Fruit fly (Drosophila melanogaster) whole organism, embryonic: Measurements from ENCODE around the gene BuGZ.

Experiments used
- ATbp ChIP-seq: fragments of 200-800 bp; sonication (Bioruptor generic); optimal IDR thresholded peaks from 2 replicates; lab custom pipeline; 2017; ENCODE audit warnings: missing biosample characterization, mild to moderate bottlenecking, missing genetic modification characterization, missing genetic modification reagents
- CG10431 ChIP-seq: fragments of 200-800 bp; sonication (Bioruptor generic); optimal IDR thresholded peaks from 3 replicates; lab custom pipeline; 2018; ENCODE audit warnings: missing biosample characterization, mild to moderate bottlenecking, missing genetic modification characterization
- CG14965 ChIP-seq: fragments of 200-800 bp; sonication (Bioruptor generic); optimal IDR thresholded peaks from 2 replicates; lab custom pipeline; 2016; ENCODE audit warnings: missing biosample characterization, missing genetic modification characterization, borderline replicate concordance
- CG15269 ChIP-seq: fragments of 200-800 bp; sonication (Bioruptor generic); optimal IDR thresholded peaks from 2 replicates; lab custom pipeline; 2018; ENCODE audit warnings: missing biosample characterization, mild to moderate bottlenecking, missing genetic modification characterization, moderate library complexity
- CG1529 ChIP-seq: fragments of 200-800 bp; sonication (Bioruptor generic); optimal IDR thresholded peaks from 3 replicates; lab custom pipeline; 2018; ENCODE audit warnings: missing biosample characterization, missing genetic modification characterization
- CG15601 ChIP-seq: fragments of 200-800 bp; sonication (Bioruptor generic); optimal IDR thresholded peaks from 3 replicates; lab custom pipeline; 2019; ENCODE audit warnings: missing biosample characterization, mild to moderate bottlenecking, missing genetic modification characterization, moderate library complexity
- CG17568 ChIP-seq: fragments of 200-800 bp; sonication (Bioruptor generic); optimal IDR thresholded peaks from 2 replicates; lab custom pipeline; 2018; ENCODE audit warnings: missing biosample characterization, mild to moderate bottlenecking, missing genetic modification characterization, moderate library complexity
- CG18262 ChIP-seq: fragments of 200-800 bp; optimal IDR thresholded peaks from 3 replicates; lab custom pipeline; 2019; ENCODE audit warnings: missing biosample characterization, mild to moderate bottlenecking, missing genetic modification characterization, moderate library complexity
- CG18764 ChIP-seq: fragments of 200-800 bp; sonication (Bioruptor generic); optimal IDR thresholded peaks from 3 replicates; lab custom pipeline; 2016; ENCODE audit warnings: missing biosample characterization, missing genetic modification characterization
- CG2199 ChIP-seq: fragments of 200-800 bp; sonication (Bioruptor generic); IDR thresholded peaks from 3 replicates; pipeline ENCODE4 v1.3.6; 2022; ENCODE audit warnings: missing biosample characterization, missing genetic modification characterization
- CG2202 ChIP-seq: fragments of 200-800 bp; sonication (Bioruptor generic); optimal IDR thresholded peaks from 2 replicates; lab custom pipeline; 2018; ENCODE audit warnings: missing biosample characterization, mild to moderate bottlenecking, missing genetic modification characterization
- CG33557 ChIP-seq: fragments of 200-800 bp; sonication (Bioruptor generic); optimal IDR thresholded peaks from 2 replicates; lab custom pipeline; 2019; ENCODE audit warnings: missing biosample characterization, mild to moderate bottlenecking, missing genetic modification characterization, moderate library complexity
- CG3407 ChIP-seq: fragments of 200-800 bp; sonication (Bioruptor generic); optimal IDR thresholded peaks from 2 replicates; lab custom pipeline; 2018; ENCODE audit warnings: missing biosample characterization, mild to moderate bottlenecking, missing genetic modification characterization
- CG4424 ChIP-seq: fragments of 200-800 bp; sonication (Bioruptor generic); optimal IDR thresholded peaks from 3 replicates; lab custom pipeline; 2016; ENCODE audit warnings: missing biosample characterization, missing genetic modification characterization
- CG4707 ChIP-seq: fragments of 200-800 bp; sonication (Bioruptor generic); optimal IDR thresholded peaks from 2 replicates; lab custom pipeline; 2018; ENCODE audit warnings: missing biosample characterization, mild to moderate bottlenecking, missing genetic modification characterization, moderate library complexity
- CG5245 ChIP-seq: fragments of 200-800 bp; sonication (Bioruptor generic); optimal IDR thresholded peaks from 3 replicates; lab custom pipeline; 2016; ENCODE audit warnings: missing biosample characterization, missing genetic modification characterization
- CG6689 ChIP-seq: fragments of 200-800 bp; sonication (Bioruptor generic); IDR thresholded peaks from 2 replicates; pipeline ENCODE4 v1.3.6; 2022; ENCODE audit warnings: missing biosample characterization, missing genetic modification characterization
- Deaf1 ChIP-seq: fragments of 200-800 bp; optimal IDR thresholded peaks from 3 replicates; lab custom pipeline; 2019; ENCODE audit warnings: missing biosample characterization, mild to moderate bottlenecking, missing genetic modification characterization, moderate library complexity
- E2f2 ChIP-seq: fragments of 200-800 bp; sonication (Bioruptor generic); IDR thresholded peaks from 2 replicates; pipeline ENCODE4 v1.3.6; 2022; ENCODE audit warnings: missing biosample characterization, missing genetic modification characterization
- Hr78 ChIP-seq, 2 experiments: fragments of 200-800 bp in 1 of 2; fragments of >200 bp in 1 of 2; sonication (Bioruptor generic) in 1 of 2; optimal IDR thresholded peaks; 2 replicates each; lab custom pipeline; 2017 to 2019; ENCODE audit warnings: missing biosample characterization in 2 of 2, missing genetic modification characterization in 2 of 2, mild to moderate bottlenecking in 1 of 2, moderate library complexity in 1 of 2
- Kr ChIP-seq: fragments of 200-800 bp; sonication (Bioruptor generic); optimal IDR thresholded peaks from 2 replicates; lab custom pipeline; 2017; ENCODE audit warnings: missing biosample characterization, mild to moderate bottlenecking, missing genetic modification characterization
- PHDP ChIP-seq: fragments of 200-800 bp; sonication (Bioruptor generic); optimal IDR thresholded peaks from 3 replicates; lab custom pipeline; 2018; ENCODE audit warnings: missing biosample characterization, mild to moderate bottlenecking, missing genetic modification characterization, moderate library complexity
- Ravus ChIP-seq: fragments of 200-800 bp; sonication (Bioruptor generic); IDR thresholded peaks from 2 replicates; pipeline ENCODE4 v1.3.6; 2022; ENCODE audit warnings: missing biosample characterization, missing genetic modification characterization
- bsh ChIP-seq, 2 experiments: fragments of 200-800 bp; sonication (Bioruptor generic); optimal IDR thresholded peaks; 2 replicates each; lab custom pipeline; 2017 to 2018; ENCODE audit warnings: mild to moderate bottlenecking in 2 of 2, missing biosample characterization in 2 of 2, missing genetic modification characterization in 2 of 2, moderate library complexity in 1 of 2
- cg ChIP-seq: fragments of 200-800 bp; sonication (Bioruptor generic); optimal IDR thresholded peaks from 3 replicates; lab custom pipeline; 2019; ENCODE audit warnings: missing biosample characterization, mild to moderate bottlenecking, missing genetic modification characterization, moderate library complexity
- dmrt11E ChIP-seq: fragments of 200-800 bp; sonication (Bioruptor generic); optimal IDR thresholded peaks from 3 replicates; lab custom pipeline; 2018; ENCODE audit warnings: missing biosample characterization, mild to moderate bottlenecking, missing genetic modification characterization, moderate library complexity
- eve ChIP-seq, 2 experiments: fragments of >200 bp; optimal IDR thresholded peaks; 2 replicates each; lab custom pipeline; 2017; ENCODE audit warnings: missing biosample characterization in 2 of 2, missing genetic modification characterization in 2 of 2
- exex ChIP-seq: fragments of 200-800 bp; sonication (Bioruptor generic); optimal IDR thresholded peaks from 4 replicates; lab custom pipeline; 2018; ENCODE audit warnings: missing biosample characterization, mild to moderate bottlenecking, missing genetic modification characterization, moderate library complexity
- gcm ChIP-seq: fragments of 200-800 bp; sonication (Bioruptor generic); optimal IDR thresholded peaks from 2 replicates; lab custom pipeline; 2019; ENCODE audit warnings: missing biosample characterization, mild to moderate bottlenecking, missing genetic modification characterization, moderate library complexity
- gem ChIP-seq: fragments of 200-800 bp; sonication (Bioruptor generic); optimal IDR thresholded peaks from 2 replicates; lab custom pipeline; 2019; ENCODE audit warnings: missing biosample characterization, mild to moderate bottlenecking, missing genetic modification characterization, moderate library complexity
- grn ChIP-seq: fragments of 200-800 bp; sonication (Bioruptor generic); optimal IDR thresholded peaks from 3 replicates; lab custom pipeline; 2017; ENCODE audit warnings: missing biosample characterization, missing genetic modification characterization
- gsb ChIP-seq: fragments of 200-800 bp; sonication (Bioruptor generic); IDR thresholded peaks from 2 replicates; pipeline ENCODE4 v1.3.6; 2022; ENCODE audit warnings: missing biosample characterization, missing genetic modification characterization
- ken ChIP-seq: fragments of 200-800 bp; sonication (Bioruptor generic); IDR thresholded peaks from 3 replicates; pipeline ENCODE4 v1.3.6; 2022; ENCODE audit warnings: missing biosample characterization, missing genetic modification characterization
- salm ChIP-seq: fragments of 200-800 bp; sonication (Bioruptor generic); optimal IDR thresholded peaks from 2 replicates; lab custom pipeline; 2018; ENCODE audit warnings: missing biosample characterization, mild to moderate bottlenecking, missing genetic modification characterization
- sens ChIP-seq: fragments of 200-800 bp; sonication (Bioruptor generic); peaks from one replicate; lab custom pipeline; 2016; ENCODE audit warnings: missing biosample characterization, missing genetic modification characterization
- twi ChIP-seq: fragments of 200-800 bp; optimal IDR thresholded peaks from 2 replicates; lab custom pipeline; 2019; ENCODE audit warnings: missing biosample characterization, mild to moderate bottlenecking, missing genetic modification characterization, moderate library complexity
- zen2 ChIP-seq: fragments of 200-800 bp; sonication (Bioruptor generic); IDR thresholded peaks from 3 replicates; pipeline ENCODE4 v1.3.6; 2022; ENCODE audit warnings: missing biosample characterization, missing genetic modification characterization; ENCODE audit not compliant: partially characterized antibody

The BuGZ gene

dm6 chr2L:16711891-16712290 lies 31.3 kb upstream of the BuGZ start (continued):
- TF ChIP-seq zen2 (GFP tag; lab: Robert Waterston, UW) (no peak), Hr78 (GFP tag; optimal IDR thresholded peaks at IDR 0.05; lab: Kevin White, UChicago) (peak in 1 of 2 experiments; percentile 44), CG4424 (GFP tag; lab: Kevin White, UChicago) (no peak)

DNA sequence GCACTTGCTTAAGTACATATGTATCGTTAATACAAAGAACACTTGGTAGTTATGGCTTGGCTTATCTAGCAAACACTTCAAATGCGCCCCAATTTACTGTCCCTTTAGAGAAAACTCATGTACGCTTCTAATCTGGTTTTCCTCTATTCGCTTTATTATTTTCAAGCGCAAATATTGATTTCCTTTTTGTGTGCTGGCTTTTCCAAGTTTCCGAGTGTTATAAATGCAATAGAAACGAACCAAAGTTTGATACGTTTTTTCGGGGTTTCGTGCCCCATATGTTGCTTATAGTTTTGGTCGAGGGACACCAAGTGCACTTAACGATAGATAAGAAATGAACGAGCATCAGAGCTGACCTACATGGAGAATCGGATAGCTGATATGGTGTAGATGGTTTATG lies 29.3 kb upstream of the BuGZ start:
- TF ChIP-seq CG18262 (tag; lab: Kevin White, UChicago) (peak; percentile 3), E2f2 (no peak), twi (tag; lab: Kevin White, UChicago) (peak; percentile 21), PHDP (tag; lab: Kevin White, UChicago) (peak; percentile 18), CG10431 (GFP tag; lab: Kevin White, UChicago) (peak; percentile 75), CG15269 (tag; lab: Kevin White, UChicago) (no peak), gem (peak; percentile 18), CG2202 (tag; lab: Kevin White, UChicago) (peak; percentile 43), sens (GFP tag; lab: Kevin White, UChicago) (peak; percentile 70), CG33557 (peak; percentile 63), CG18764 (GFP tag; lab: Kevin White, UChicago) (no peak), ATbp (GFP tag; lab: Kevin White, UChicago) (peak; percentile 21), CG15601 (tag; lab: Kevin White, UChicago) (peak; percentile 46), bsh (GFP tag; optimal IDR thresholded peaks at IDR 0.05; lab: Kevin White, UChicago) (peak in 1 of 2 experiments; percentile 21), Ravus (no peak), CG14965 (GFP tag; lab: Kevin White, UChicago) (no peak), dmrt11E (tag; lab: Kevin White, UChicago) (peak; percentile 32), cg (GFP tag; lab: Kevin White, UChicago) (no peak), eve (GFP tag; optimal IDR thresholded peaks at IDR 0.05; lab: Kevin White, UChicago) (peak in 1 of 2 experiments; percentile 40), CG4707 (peak; percentile 11), grn (peak; percentile 16), CG6689 (GFP tag; lab: Robert Waterston, UW) (no peak), gsb (no peak), CG3407 (GFP tag; lab: Kevin White, UChicago) (peak; percentile 6), Kr (GFP tag; lab: Kevin White, UChicago) (peak; percentile 3), CG5245 (GFP tag; lab: Kevin White, UChicago) (no peak), CG17568 (GFP tag; lab: Kevin White, UChicago) (peak; percentile 37), Deaf1 (tag; lab: Kevin White, UChicago) (peak; percentile 29), exex (tag; lab: Kevin White, UChicago) (peak; percentile 17), CG2199 (GFP tag; lab: Robert Waterston, UW) (0 out of 3 replicates have a peak, but pooled peaks have one; percentile 45), CG1529 (GFP tag; lab: Kevin White, UChicago) (peak; percentile 22), salm (tag; lab: Kevin White, UChicago) (peak; percentile 41), gcm (GFP tag; lab: Kevin White, UChicago) (no peak), ken (GFP tag; lab: Robert Waterston, UW) (0 out of 3 replicates have a peak, but pooled peaks have one; percentile 7)
